Worm (Caenorhabditis elegans) whole organism, early embryonic: Measurements from ENCODE around the gene tpa-1.

ENCODE experiments used
- F13C5.2 ChIP-seq: sonication (generic microtip); optimal IDR thresholded peaks from 2 replicates; lab custom pipeline; 2017; ENCODE audit warnings: mild to moderate bottlenecking, missing genetic modification characterization, inconsistent platforms, missing compliant biosample characterization
- aly-1 ChIP-seq: sonication (generic microtip); optimal IDR thresholded peaks from 2 replicates; lab custom pipeline; 2016; ENCODE audit warnings: missing genetic modification characterization, missing compliant biosample characterization
- ama-1 ChIP-seq: fragments of 150-350 bp; optimal IDR thresholded peaks from 2 replicates; lab custom pipeline; 2014
- hmg-4 ChIP-seq: fragments of 200-800 bp; sonication (Bioruptor generic); optimal IDR thresholded peaks from 2 replicates; lab custom pipeline; 2018; ENCODE audit warnings: mild to moderate bottlenecking, missing genetic modification characterization, missing compliant biosample characterization
- hnd-1 ChIP-seq: sonication (generic microtip); optimal IDR thresholded peaks from 2 replicates; lab custom pipeline; 2016; ENCODE audit warnings: missing genetic modification characterization, missing compliant biosample characterization
- tbx-11 ChIP-seq: fragments of 200-800 bp; sonication (Bioruptor generic); IDR thresholded peaks from 2 replicates; pipeline ENCODE4 v1.3.6; 2022; ENCODE audit warnings: missing genetic modification characterization, missing compliant biosample characterization
- tbx-37 ChIP-seq: fragments of 200-800 bp; sonication (Bioruptor generic); conservative IDR thresholded peaks from 2 replicates; pipeline ENCODE4 v1.3.6; 2022; ENCODE audit warnings: missing genetic modification reagents, missing genetic modification characterization, missing compliant biosample characterization

ce11 chrIV:79205-79604 lies 12.6 kb upstream of the tpa-1 start, which contains the start of gene T05C7.9:
- TF ChIP-seq tbx-11 (GFP tag; lab: Robert Waterston, UW): no peak
- no peak for TF ChIP-seq ama-1
- no peak for TF ChIP-seq hnd-1
- TF ChIP-seq hmg-4 (GFP tag; lab: Kevin White, UChicago): no peak
- no peak for TF ChIP-seq F13C5.2
- TF ChIP-seq aly-1: no peak
- TF ChIP-seq tbx-37 (GFP tag; lab: Robert Waterston, UW): no peak
